Fruit fly (Drosophila melanogaster) whole organism, embryonic: ENCODE data around the gene CG16719.

Experiments used
- Antp ChIP-seq: fragments of 200-800 bp; sonication (Bioruptor generic); optimal IDR thresholded peaks from 3 replicates; lab custom pipeline; 2016; ENCODE audit warnings: missing biosample characterization, missing genetic modification characterization
- C15 ChIP-seq: fragments of 200-800 bp; sonication (Bioruptor generic); IDR thresholded peaks from 3 replicates; pipeline ENCODE4 v1.3.6; 2022; ENCODE audit warnings: missing biosample characterization, missing genetic modification characterization
- CG12391 ChIP-seq: fragments of 200-800 bp; sonication (Bioruptor generic); optimal IDR thresholded peaks from 3 replicates; lab custom pipeline; 2018; ENCODE audit warnings: missing biosample characterization, mild to moderate bottlenecking, missing genetic modification characterization, moderate library complexity
- CG13296 ChIP-seq: fragments of 200-800 bp; sonication (Bioruptor generic); optimal IDR thresholded peaks from 3 replicates; lab custom pipeline; 2018; ENCODE audit warnings: missing biosample characterization, mild to moderate bottlenecking, missing genetic modification characterization
- CG18764 ChIP-seq: fragments of 200-800 bp; sonication (Bioruptor generic); optimal IDR thresholded peaks from 3 replicates; lab custom pipeline; 2016; ENCODE audit warnings: missing biosample characterization, missing genetic modification characterization
- CG2120 ChIP-seq: fragments of 200-800 bp; sonication (Bioruptor generic); optimal IDR thresholded peaks from 3 replicates; lab custom pipeline; 2016; ENCODE audit warnings: missing biosample characterization, missing genetic modification characterization
- CG2875 ChIP-seq: fragments of 200-800 bp; sonication (Bioruptor generic); optimal IDR thresholded peaks from 2 replicates; lab custom pipeline; 2017; ENCODE audit warnings: missing biosample characterization, mild to moderate bottlenecking, missing genetic modification characterization, missing genetic modification reagents
- CG31365 ChIP-seq: fragments of 200-800 bp; sonication (Bioruptor generic); optimal IDR thresholded peaks from 2 replicates; lab custom pipeline; 2018; ENCODE audit warnings: missing biosample characterization, mild to moderate bottlenecking, missing genetic modification characterization
- CG31441 ChIP-seq: fragments of 200-800 bp; sonication (Bioruptor generic); IDR thresholded peaks from 2 replicates; pipeline ENCODE4 v1.3.6; 2022; ENCODE audit warnings: missing biosample characterization, missing genetic modification characterization
- CG34376 ChIP-seq: fragments of 200-800 bp; sonication (Bioruptor generic); optimal IDR thresholded peaks from 2 replicates; lab custom pipeline; 2018; ENCODE audit warnings: missing biosample characterization, mild to moderate bottlenecking, missing genetic modification characterization
- CG4328 ChIP-seq: fragments of 200-800 bp; sonication (Bioruptor generic); optimal IDR thresholded peaks from 3 replicates; lab custom pipeline; 2017; ENCODE audit warnings: missing biosample characterization, missing genetic modification reagents, missing genetic modification characterization
- CG7357 ChIP-seq: fragments of 200-800 bp; sonication (Bioruptor generic); IDR thresholded peaks from 3 replicates; pipeline ENCODE4 v1.3.6; 2022; ENCODE audit warnings: missing biosample characterization, missing genetic modification characterization
- CG8089 ChIP-seq: fragments of 200-800 bp; sonication (Bioruptor generic); optimal IDR thresholded peaks from 3 replicates; lab custom pipeline; 2016; ENCODE audit warnings: missing biosample characterization, missing genetic modification characterization
- CG8388 ChIP-seq: fragments of 200-800 bp; sonication (Bioruptor generic); optimal IDR thresholded peaks from 2 replicates; lab custom pipeline; 2019; ENCODE audit warnings: missing biosample characterization, mild to moderate bottlenecking, missing genetic modification characterization, moderate library complexity
- CoRest ChIP-seq: fragments of 200-800 bp; sonication (Bioruptor generic); optimal IDR thresholded peaks from 3 replicates; lab custom pipeline; 2018; ENCODE audit warnings: missing biosample characterization, mild to moderate bottlenecking, missing genetic modification characterization, moderate library complexity
- D ChIP-seq, 2 experiments: fragments of 200-800 bp in 1 of 2; fragments of >200 bp in 1 of 2; sonication (Bioruptor generic) in 1 of 2; optimal IDR thresholded peaks; 2 replicates in 1 of 2; 3 replicates in 1 of 2; lab custom pipeline; 2017; ENCODE audit warnings: mild to moderate bottlenecking in 1 of 2, missing biosample characterization in 1 of 2, missing genetic modification characterization in 1 of 2, missing genetic modification reagents in 1 of 2
- Deaf1 ChIP-seq: fragments of 200-800 bp; optimal IDR thresholded peaks from 3 replicates; lab custom pipeline; 2019; ENCODE audit warnings: missing biosample characterization, mild to moderate bottlenecking, missing genetic modification characterization, moderate library complexity
- Doc2 ChIP-seq: fragments of 200-800 bp; sonication (Bioruptor generic); IDR thresholded peaks from 2 replicates; pipeline ENCODE4 v1.3.6; 2022; ENCODE audit warnings: missing biosample characterization, missing genetic modification characterization
- Fer3 ChIP-seq: fragments of 200-800 bp; sonication (Bioruptor generic); optimal IDR thresholded peaks from 2 replicates; lab custom pipeline; 2018; ENCODE audit warnings: missing biosample characterization, mild to moderate bottlenecking, missing genetic modification characterization, moderate library complexity
- Hmx ChIP-seq: fragments of 200-800 bp; sonication (Bioruptor generic); optimal IDR thresholded peaks from 2 replicates; lab custom pipeline; 2016; ENCODE audit warnings: missing biosample characterization, missing genetic modification characterization
- Kr ChIP-seq: fragments of 200-800 bp; sonication (Bioruptor generic); optimal IDR thresholded peaks from 2 replicates; lab custom pipeline; 2017; ENCODE audit warnings: missing biosample characterization, mild to moderate bottlenecking, missing genetic modification characterization
- Lim3 ChIP-seq: fragments of 200-800 bp; sonication (Bioruptor generic); IDR thresholded peaks from 2 replicates; pipeline ENCODE4 v1.3.6; 2022; ENCODE audit warnings: missing biosample characterization, missing genetic modification characterization
- Med ChIP-seq: fragments of 200-800 bp; sonication (Bioruptor generic); peaks from one replicate; lab custom pipeline; 2016; ENCODE audit warnings: missing biosample characterization, missing genetic modification characterization, mild to moderate bottlenecking, inconsistent platforms, moderate library complexity
- Mes4 ChIP-seq: fragments of 200-800 bp; sonication (Bioruptor generic); optimal IDR thresholded peaks from 2 replicates; lab custom pipeline; 2016; ENCODE audit warnings: missing biosample characterization, missing genetic modification characterization
- NK7.1 ChIP-seq: fragments of 200-800 bp; sonication (Bioruptor generic); optimal IDR thresholded peaks from 3 replicates; lab custom pipeline; 2016; ENCODE audit warnings: missing biosample characterization, missing genetic modification characterization
- Pdp1 ChIP-seq, 2 experiments: fragments of 200-800 bp; sonication (Bioruptor generic); optimal IDR thresholded peaks; 3 replicates each; lab custom pipeline; 2016; ENCODE audit warnings: missing biosample characterization in 2 of 2, missing genetic modification characterization in 2 of 2, mild to moderate bottlenecking in 1 of 2, moderate library complexity in 1 of 2
- Side ChIP-seq: fragments of 200-800 bp; sonication (Bioruptor generic); optimal IDR thresholded peaks from 2 replicates; lab custom pipeline; 2016; ENCODE audit warnings: missing biosample characterization, missing genetic modification characterization
- Sox100B ChIP-seq: fragments of 200-800 bp; sonication (Bioruptor generic); optimal IDR thresholded peaks from 3 replicates; lab custom pipeline; 2018; ENCODE audit warnings: missing biosample characterization, mild to moderate bottlenecking, missing genetic modification characterization
- Sry-δ ChIP-seq: fragments of 200-800 bp; sonication (Bioruptor generic); optimal IDR thresholded peaks from 2 replicates; lab custom pipeline; 2016; ENCODE audit warnings: missing biosample characterization, missing genetic modification characterization
- Taf1 ChIP-seq: fragments of 200-800 bp; sonication (Bioruptor generic); IDR thresholded peaks from 2 replicates; pipeline ENCODE4 v1.3.6; 2022; ENCODE audit warnings: missing biosample characterization, missing genetic modification characterization
- Vsx1 ChIP-seq: fragments of 200-800 bp; sonication (Bioruptor generic); optimal IDR thresholded peaks from 2 replicates; lab custom pipeline; 2017; ENCODE audit warnings: missing biosample characterization, mild to moderate bottlenecking, missing genetic modification characterization, missing genetic modification reagents
- YL-1 ChIP-seq: fragments of 200-800 bp; sonication (Bioruptor generic); optimal IDR thresholded peaks from 3 replicates; lab custom pipeline; 2017; ENCODE audit warnings: missing biosample characterization, mild to moderate bottlenecking, missing genetic modification characterization
- ap ChIP-seq: fragments of 200-800 bp; sonication (Bioruptor generic); IDR thresholded peaks from 2 replicates; pipeline ENCODE4 v1.3.6; 2022; ENCODE audit warnings: missing biosample characterization, missing genetic modification characterization
- ase ChIP-seq: fragments of 200-800 bp; sonication (Bioruptor generic); IDR thresholded peaks from 3 replicates; pipeline ENCODE4 v1.3.6; 2022; ENCODE audit warnings: missing biosample characterization, missing genetic modification characterization
- az2 ChIP-seq: fragments of 200-800 bp; sonication (Bioruptor generic); optimal IDR thresholded peaks from 3 replicates; lab custom pipeline; 2016; ENCODE audit warnings: missing biosample characterization, missing genetic modification characterization
- br ChIP-seq: fragments of >200 bp; optimal IDR thresholded peaks from 2 replicates; lab custom pipeline; 2017
- cad ChIP-seq: fragments of >200 bp; optimal IDR thresholded peaks from 2 replicates; lab custom pipeline; 2017; ENCODE audit warnings: missing biosample characterization, missing genetic modification characterization
- crol ChIP-seq: fragments of 200-800 bp; sonication (Bioruptor generic); IDR thresholded peaks from 2 replicates; pipeline ENCODE4 v1.3.6; 2022; ENCODE audit warnings: missing biosample characterization, missing genetic modification characterization
- crp ChIP-seq, 2 experiments: fragments of 200-800 bp; sonication (Bioruptor generic); optimal IDR thresholded peaks; 2 replicates in 1 of 2; 3 replicates in 1 of 2; lab custom pipeline; 2017; ENCODE audit warnings: missing biosample characterization in 2 of 2, missing genetic modification characterization in 2 of 2, mild to moderate bottlenecking in 1 of 2, moderate library complexity in 1 of 2
- gem ChIP-seq: fragments of 200-800 bp; sonication (Bioruptor generic); optimal IDR thresholded peaks from 2 replicates; lab custom pipeline; 2019; ENCODE audit warnings: missing biosample characterization, mild to moderate bottlenecking, missing genetic modification characterization, moderate library complexity
- gsb ChIP-seq: fragments of 200-800 bp; sonication (Bioruptor generic); IDR thresholded peaks from 2 replicates; pipeline ENCODE4 v1.3.6; 2022; ENCODE audit warnings: missing biosample characterization, missing genetic modification characterization
- hkb ChIP-seq, 2 experiments: fragments of 200-800 bp in 1 of 2; fragments of >200 bp in 1 of 2; sonication (Bioruptor generic) in 1 of 2; IDR thresholded peaks in 1 of 2; optimal IDR thresholded peaks in 1 of 2; 2 replicates each; pipeline versions ENCODE4 v1.3.6 to Lab custom; 2017 to 2022; ENCODE audit warnings: missing biosample characterization in 1 of 2, missing genetic modification characterization in 1 of 2
- lov ChIP-seq, 2 experiments: fragments of 200-800 bp in 1 of 2; fragments of >200 bp in 1 of 2; sonication (Bioruptor generic) in 1 of 2; IDR thresholded peaks in 1 of 2; optimal IDR thresholded peaks in 1 of 2; 2 replicates in 1 of 2; 3 replicates in 1 of 2; pipeline versions ENCODE4 v1.3.6 to Lab custom; 2017 to 2022; ENCODE audit warnings: missing biosample characterization in 1 of 2, missing genetic modification characterization in 1 of 2
- nom ChIP-seq: fragments of 200-800 bp; sonication (Bioruptor generic); optimal IDR thresholded peaks from 2 replicates; lab custom pipeline; 2017; ENCODE audit warnings: missing biosample characterization, missing genetic modification characterization, mild to moderate bottlenecking, moderate library complexity, missing genetic modification reagents
- pzg ChIP-seq: fragments of 200-800 bp; sonication (Bioruptor generic); optimal IDR thresholded peaks from 3 replicates; lab custom pipeline; 2018; ENCODE audit warnings: missing biosample characterization, mild to moderate bottlenecking, missing genetic modification characterization, moderate library complexity
- rib ChIP-seq: fragments of 200-800 bp; sonication (Bioruptor generic); IDR thresholded peaks from 2 replicates; pipeline ENCODE4 v1.3.6; 2022; ENCODE audit warnings: missing biosample characterization, missing genetic modification characterization
- tll ChIP-seq, 2 experiments: fragments of 200-800 bp in 1 of 2; fragments of >200 bp in 1 of 2; sonication (Bioruptor generic) in 1 of 2; optimal IDR thresholded peaks; 2 replicates each; lab custom pipeline; 2017 to 2019; ENCODE audit warnings: missing biosample characterization in 2 of 2, missing genetic modification characterization in 2 of 2, mild to moderate bottlenecking in 1 of 2, moderate library complexity in 1 of 2
- tna ChIP-seq: fragments of 200-800 bp; sonication (Bioruptor generic); IDR thresholded peaks from 2 replicates; pipeline ENCODE4 v1.3.6; 2022; ENCODE audit warnings: missing biosample characterization, missing genetic modification characterization; ENCODE audit not compliant: partially characterized antibody

CG16719 gene

dm6 chr3L:9713828-9714536 is 29.0 kb downstream of the CG16719 start, which contains the start of gene vsg (continued):
- TF ChIP-seq gsb (GFP tag; lab: Robert Waterston, UW) = peak; percentile 63
- TF ChIP-seq br (lab: Kevin White, UChicago) = no peak
- TF ChIP-seq CG8089 = no peak
- TF ChIP-seq az2 = peak; percentile 83
- TF ChIP-seq Fer3 (tag; lab: Kevin White, UChicago) = peak; percentile 66
- TF ChIP-seq tna (GFP tag; lab: Robert Waterston, UW) = peak; percentile 74
- TF ChIP-seq Pdp1 (GFP tag; optimal IDR thresholded peaks at IDR 0.05; lab: Kevin White, UChicago) = peak; percentile 57 to 74
- TF ChIP-seq Antp = peak; percentile 35
- TF ChIP-seq Lim3 (GFP tag; lab: Robert Waterston, UW) = no peak
- TF ChIP-seq ase (GFP tag; lab: Robert Waterston, UW) = peak; percentile 19; the same call in 1 of the 3 replicates
- TF ChIP-seq tll (GFP tag; optimal IDR thresholded peaks at IDR 0.05; lab: Kevin White, UChicago) = no peak
- TF ChIP-seq YL-1 (GFP tag; lab: Kevin White, UChicago) = peak; percentile 62
- TF ChIP-seq lov (optimal IDR thresholded peaks at IDR 0.05; lab: Kevin White, UChicago) = no peak
- TF ChIP-seq lov (GFP tag; IDR thresholded peaks at IDR 0.05; lab: Robert Waterston, UW) = peak; percentile 59; the same call in 1 of the 3 replicates
- no peak for TF ChIP-seq C15 (GFP tag; lab: Robert Waterston, UW)
- TF ChIP-seq CG12391 (tag; lab: Kevin White, UChicago) = peak; percentile 91
- no peak for TF ChIP-seq Doc2 (GFP tag; lab: Robert Waterston, UW)
- TF ChIP-seq crp (GFP tag; optimal IDR thresholded peaks at IDR 0.05; lab: Kevin White, UChicago) = peak; percentile 0 to 77
- TF ChIP-seq cad (GFP tag; lab: Kevin White, UChicago) = no peak
- peak; percentile 65 for TF ChIP-seq Sry-δ (GFP tag; lab: Kevin White, UChicago)
- peak; percentile 69 for TF ChIP-seq CG18764 (GFP tag; lab: Kevin White, UChicago)
- TF ChIP-seq D (optimal IDR thresholded peaks at IDR 0.05; lab: Kevin White, UChicago) = no peak
- TF ChIP-seq D (GFP tag; optimal IDR thresholded peaks at IDR 0.05; lab: Kevin White, UChicago) = peak; percentile 66
- no peak for TF ChIP-seq rib
- peak; percentile 78 for TF ChIP-seq CG2120 (GFP tag; lab: Kevin White, UChicago)
- TF ChIP-seq CG31441 (GFP tag; lab: Robert Waterston, UW) = peak; percentile 94
- no peak for TF ChIP-seq crol (GFP tag; lab: Robert Waterston, UW)
- peak; percentile 57 for TF ChIP-seq Deaf1 (tag; lab: Kevin White, UChicago)
- TF ChIP-seq nom = no peak
- peak; percentile 94 for TF ChIP-seq CoRest (tag; lab: Kevin White, UChicago)
- peak; percentile 51 for TF ChIP-seq CG2875 (GFP tag; lab: Kevin White, UChicago)
- TF ChIP-seq Sox100B = peak; percentile 4
- peak; percentile 54; the same call in 1 of the 2 replicates for TF ChIP-seq ap
- TF ChIP-seq CG13296 (GFP tag; lab: Kevin White, UChicago) = peak; percentile 79
- TF ChIP-seq gem = peak; percentile 93
- TF ChIP-seq Kr (GFP tag; lab: Kevin White, UChicago) = no peak
- no peak for TF ChIP-seq CG31365 (tag; lab: Kevin White, UChicago)
- no peak for TF ChIP-seq Mes4 (GFP tag; lab: Kevin White, UChicago)
- TF ChIP-seq CG34376 (GFP tag; lab: Kevin White, UChicago) = no peak
- TF ChIP-seq CG8388 (GFP tag; lab: Kevin White, UChicago) = peak; percentile 78
- TF ChIP-seq pzg (GFP tag; lab: Kevin White, UChicago) = peak; percentile 61
- no peak for TF ChIP-seq NK7.1
- peak; percentile 81; the same call in 2 of the 3 replicates for TF ChIP-seq CG7357 (GFP tag; lab: Robert Waterston, UW)
- no peak for TF ChIP-seq hkb (optimal IDR thresholded peaks at IDR 0.05; lab: Kevin White, UChicago)
- TF ChIP-seq hkb (GFP tag; IDR thresholded peaks at IDR 0.05; lab: Robert Waterston, UW) = peak; percentile 53; the same call in 1 of the 2 replicates
- TF ChIP-seq Vsx1 (GFP tag; lab: Kevin White, UChicago) = peak; percentile 41
- TF ChIP-seq Hmx = no peak
- TF ChIP-seq Side (GFP tag; lab: Kevin White, UChicago) = peak; percentile 13
- no peak for TF ChIP-seq Taf1
- peak; percentile 79 for TF ChIP-seq CG4328 (GFP tag; lab: Kevin White, UChicago)
- peak; percentile 89 for TF ChIP-seq Med (GFP tag; lab: Kevin White, UChicago)
